Worm (Caenorhabditis elegans) whole organism, young adult: ENCODE data around the gene puf-6.

Source experiments
- B0019.2 ChIP-seq: fragments of 200-800 bp; sonication (Bioruptor generic); conservative IDR thresholded peaks from 2 replicates; pipeline ENCODE4 v1.3.6; 2022; ENCODE audit warnings: missing genetic modification reagents, missing genetic modification characterization, missing compliant biosample characterization
- B0336.3 ChIP-seq: fragments of 200-800 bp; sonication (Bioruptor generic); IDR thresholded peaks from 2 replicates; pipeline ENCODE4 v1.3.6; 2022; ENCODE audit warnings: missing genetic modification characterization, missing compliant biosample characterization
- C06A6.2 ChIP-seq: fragments of 200-800 bp; sonication (Bioruptor generic); conservative IDR thresholded peaks from 2 replicates; pipeline ENCODE4 v1.3.6; 2022; ENCODE audit warnings: missing genetic modification characterization, missing compliant biosample characterization
- F10E7.11 ChIP-seq: sonication (generic microtip); optimal IDR thresholded peaks from 2 replicates; lab custom pipeline; 2017; ENCODE audit warnings: mild to moderate bottlenecking, missing genetic modification characterization, moderate library complexity, missing compliant biosample characterization
- F37B4.10 ChIP-seq: fragments of 200-800 bp; sonication (Bioruptor generic); IDR thresholded peaks from 2 replicates; pipeline ENCODE4 v1.3.6; 2022; ENCODE audit warnings: missing genetic modification characterization, missing compliant biosample characterization
- F39B2.1 ChIP-seq: fragments of 200-800 bp; sonication (Bioruptor generic); IDR thresholded peaks from 2 replicates; pipeline ENCODE4 v1.3.6; 2022; ENCODE audit warnings: missing genetic modification reagents, missing genetic modification characterization, missing compliant biosample characterization
- F55B11.4 ChIP-seq: sonication (generic microtip); optimal IDR thresholded peaks from 2 replicates; lab custom pipeline; 2016; ENCODE audit warnings: missing compliant biosample characterization, missing genetic modification characterization, borderline replicate concordance; ENCODE audit not compliant: insufficient read depth
- K11D2.4 ChIP-seq: fragments of 200-800 bp; sonication (Bioruptor generic); IDR thresholded peaks from 2 replicates; pipeline ENCODE4 v1.3.6; 2022; ENCODE audit warnings: missing genetic modification reagents, missing genetic modification characterization, missing compliant biosample characterization
- Y53G8AR.9 ChIP-seq: fragments of 200-800 bp; sonication (Bioruptor generic); conservative IDR thresholded peaks from 2 replicates; pipeline ENCODE4 v1.3.6; 2022; ENCODE audit warnings: missing genetic modification reagents, missing genetic modification characterization, missing compliant biosample characterization
- Y56A3A.18 ChIP-seq: fragments of 200-800 bp; sonication (Bioruptor generic); IDR thresholded peaks from 2 replicates; pipeline ENCODE4 v1.3.6; 2022; ENCODE audit warnings: missing genetic modification reagents, missing genetic modification characterization, missing compliant biosample characterization
- Y79H2A.3 ChIP-seq: fragments of 200-800 bp; sonication (Bioruptor generic); conservative IDR thresholded peaks from 2 replicates; pipeline ENCODE4 v1.3.6; 2022; ENCODE audit warnings: missing genetic modification reagents, missing genetic modification characterization, missing compliant biosample characterization
- Y95B8A.8 ChIP-seq: fragments of 200-800 bp; sonication (Bioruptor generic); IDR thresholded peaks from 2 replicates; pipeline ENCODE4 v1.3.6; 2022; ENCODE audit warnings: missing genetic modification reagents, missing genetic modification characterization, missing compliant biosample characterization
- ama-1 ChIP-seq, 3 experiments: fragments of 150-350 bp in 1 of 3; sonication (generic microtip) in 2 of 3; optimal IDR thresholded peaks; 2 replicates each; lab custom pipeline; 2014 to 2018; ENCODE audit warnings: missing biosample characterization in 2 of 3, missing genetic modification characterization in 2 of 3, missing genetic modification reagents in 2 of 3
- aptf-3 ChIP-seq: fragments of 200-800 bp; sonication (Bioruptor generic); IDR thresholded peaks from 2 replicates; pipeline ENCODE4 v1.3.6; 2022; ENCODE audit warnings: missing genetic modification characterization, missing compliant biosample characterization
- atf-7 ChIP-seq: sonication (generic microtip); optimal IDR thresholded peaks from 2 replicates; lab custom pipeline; 2017; ENCODE audit warnings: mild to moderate bottlenecking, missing genetic modification characterization, missing compliant biosample characterization
- attf-6 ChIP-seq: fragments of 200-800 bp; sonication (Bioruptor generic); IDR thresholded peaks from 2 replicates; pipeline ENCODE4 v1.3.6; 2022; ENCODE audit warnings: missing genetic modification reagents, missing genetic modification characterization, missing compliant biosample characterization
- bed-1 ChIP-seq: fragments of 200-800 bp; sonication (Bioruptor generic); IDR thresholded peaks from 2 replicates; pipeline ENCODE4 v1.3.6; 2022; ENCODE audit warnings: missing genetic modification reagents, missing genetic modification characterization, missing compliant biosample characterization
- cebp-2 ChIP-seq: fragments of 200-800 bp; sonication (Bioruptor generic); IDR thresholded peaks from 2 replicates; pipeline ENCODE4 v1.3.6; 2022; ENCODE audit warnings: missing genetic modification characterization, missing compliant biosample characterization
- chd-7 ChIP-seq: sonication (generic microtip); optimal IDR thresholded peaks from 2 replicates; lab custom pipeline; 2016; ENCODE audit warnings: mild to moderate bottlenecking, missing genetic modification characterization, moderate library complexity, missing compliant biosample characterization
- egl-18 ChIP-seq: fragments of 200-800 bp; sonication (Bioruptor generic); IDR thresholded peaks from 2 replicates; pipeline ENCODE4 v1.3.6; 2022; ENCODE audit warnings: missing genetic modification reagents, missing genetic modification characterization, missing compliant biosample characterization
- egl-44 ChIP-seq: fragments of 200-800 bp; sonication (Bioruptor generic); IDR thresholded peaks from 2 replicates; pipeline ENCODE4 v1.3.6; 2022; ENCODE audit warnings: missing genetic modification reagents, missing genetic modification characterization, missing compliant biosample characterization
- ets-4 ChIP-seq: fragments of 200-800 bp; sonication (Bioruptor generic); optimal IDR thresholded peaks from 2 replicates; lab custom pipeline; 2018; ENCODE audit warnings: mild to moderate bottlenecking, missing genetic modification characterization, missing compliant biosample characterization
- fkh-3 ChIP-seq: sonication (generic microtip); optimal IDR thresholded peaks from 2 replicates; lab custom pipeline; 2016; ENCODE audit warnings: mild to moderate bottlenecking, missing genetic modification characterization, missing compliant biosample characterization
- hlh-12 ChIP-seq: sonication (generic microtip); optimal IDR thresholded peaks from 2 replicates; lab custom pipeline; 2016; ENCODE audit warnings: missing genetic modification characterization, missing compliant biosample characterization
- hlh-26 ChIP-seq: fragments of 200-800 bp; sonication (Bioruptor generic); conservative IDR thresholded peaks from 2 replicates; pipeline ENCODE4 v1.3.6; 2022; ENCODE audit warnings: missing genetic modification reagents, missing genetic modification characterization, missing compliant biosample characterization
- hmg-1.2 ChIP-seq: fragments of 200-800 bp; sonication (Bioruptor generic); IDR thresholded peaks from 2 replicates; pipeline ENCODE4 v1.3.6; 2022; ENCODE audit warnings: missing genetic modification reagents, missing genetic modification characterization, missing compliant biosample characterization
- lag-1 ChIP-seq: fragments of 200-800 bp; sonication (Bioruptor generic); IDR thresholded peaks from 2 replicates; pipeline ENCODE4 v1.3.6; 2022; ENCODE audit warnings: missing genetic modification reagents, missing genetic modification characterization, missing compliant biosample characterization
- let-607 ChIP-seq, 2 experiments: fragments of 200-800 bp in 1 of 2; sonication (Bioruptor generic) in 1 of 2; sonication (generic microtip) in 1 of 2; optimal IDR thresholded peaks; 2 replicates each; lab custom pipeline; 2016 to 2018; ENCODE audit warnings: mild to moderate bottlenecking in 2 of 2, missing compliant biosample characterization in 2 of 2, missing genetic modification characterization in 2 of 2, moderate library complexity in 2 of 2, missing genotype in 1 of 2
- mcd-1 ChIP-seq: fragments of 200-800 bp; sonication (Bioruptor generic); IDR thresholded peaks from 2 replicates; pipeline ENCODE4 v1.3.6; 2022; ENCODE audit warnings: missing genetic modification reagents, missing genetic modification characterization, missing compliant biosample characterization
- nfya-2 ChIP-seq: fragments of 200-800 bp; sonication (Bioruptor generic); IDR thresholded peaks from 2 replicates; pipeline ENCODE4 v1.3.6; 2022; ENCODE audit warnings: missing genetic modification reagents, missing genetic modification characterization, missing compliant biosample characterization
- nhr-120 ChIP-seq: fragments of 200-800 bp; sonication (Bioruptor generic); IDR thresholded peaks from 2 replicates; pipeline ENCODE4 v1.3.6; 2022; ENCODE audit warnings: missing genetic modification characterization, missing compliant biosample characterization
- nhr-27 ChIP-seq: fragments of 200-800 bp; sonication (Bioruptor generic); optimal IDR thresholded peaks from 2 replicates; lab custom pipeline; 2018; ENCODE audit warnings: mild to moderate bottlenecking, missing genetic modification characterization, moderate library complexity, missing compliant biosample characterization
- repo-1 ChIP-seq: sonication (generic microtip); optimal IDR thresholded peaks from 2 replicates; lab custom pipeline; 2017; ENCODE audit warnings: mild to moderate bottlenecking, missing genetic modification characterization, missing compliant biosample characterization
- rpc-1 ChIP-seq, 2 experiments: fragments of 150-350 bp in 1 of 2; sonication (generic microtip) in 1 of 2; optimal IDR thresholded peaks; 2 replicates each; lab custom pipeline; 2014 to 2018; ENCODE audit warnings: missing biosample characterization in 1 of 2, missing genetic modification characterization in 1 of 2, missing genetic modification reagents in 1 of 2, missing genotype in 1 of 2
- sea-2 ChIP-seq: fragments of 200-800 bp; sonication (Bioruptor generic); IDR thresholded peaks from 2 replicates; pipeline ENCODE4 v1.3.6; 2022; ENCODE audit warnings: missing genetic modification characterization, missing compliant biosample characterization
- snpc-1.1 ChIP-seq: sonication (generic microtip); optimal IDR thresholded peaks from 2 replicates; lab custom pipeline; 2017; ENCODE audit warnings: missing genetic modification characterization, mild to moderate bottlenecking, missing compliant biosample characterization, antibody characterized with exemption, moderate library complexity, missing genotype, missing genetic modification reagents; ENCODE audit not compliant: insufficient read depth
- tbx-9 ChIP-seq: sonication (generic microtip); optimal IDR thresholded peaks from 2 replicates; lab custom pipeline; 2016; ENCODE audit warnings: borderline replicate concordance, missing genetic modification characterization, inconsistent platforms, missing compliant biosample characterization
- unc-62 ChIP-seq: fragments of 150-350 bp; optimal IDR thresholded peaks from 2 replicates; lab custom pipeline; 2014; ENCODE audit warnings: missing biosample characterization, missing genetic modification reagents, missing genetic modification characterization
- xnd-1 ChIP-seq: sonication (generic microtip); optimal IDR thresholded peaks from 2 replicates; lab custom pipeline; 2016; ENCODE audit warnings: missing genotype, missing genetic modification reagents, missing genetic modification characterization, missing compliant biosample characterization
- zfh-2 ChIP-seq: fragments of 200-800 bp; sonication (Bioruptor generic); conservative IDR thresholded peaks from 2 replicates; pipeline ENCODE4 v1.3.6; 2022; ENCODE audit warnings: missing genetic modification reagents, missing genetic modification characterization, missing compliant biosample characterization
- zim-3 ChIP-seq: sonication (generic microtip); optimal IDR thresholded peaks from 2 replicates; lab custom pipeline; 2017; ENCODE audit warnings: mild to moderate bottlenecking, missing genetic modification characterization, moderate library complexity, missing compliant biosample characterization
- ztf-18 ChIP-seq: sonication (generic microtip); optimal IDR thresholded peaks from 2 replicates; lab custom pipeline; 2016; ENCODE audit warnings: missing genotype, mild to moderate bottlenecking, missing genetic modification characterization, missing compliant biosample characterization
- ztf-22 ChIP-seq: fragments of 200-800 bp; sonication (Bioruptor generic); optimal IDR thresholded peaks from 2 replicates; lab custom pipeline; 2018; ENCODE audit warnings: mild to moderate bottlenecking, missing genetic modification characterization, moderate library complexity, missing compliant biosample characterization
- ztf-26 ChIP-seq: sonication (generic microtip); optimal IDR thresholded peaks from 2 replicates; lab custom pipeline; 2017; ENCODE audit warnings: missing genetic modification characterization, missing compliant biosample characterization
- ztf-28 ChIP-seq: fragments of 200-800 bp; sonication (Bioruptor generic); IDR thresholded peaks from 2 replicates; pipeline ENCODE4 v1.3.6; 2022; ENCODE audit warnings: missing genetic modification reagents, missing genetic modification characterization, missing compliant biosample characterization
- ztf-3 ChIP-seq: fragments of 200-800 bp; sonication (Bioruptor generic); optimal IDR thresholded peaks from 2 replicates; lab custom pipeline; 2018; ENCODE audit warnings: mild to moderate bottlenecking, missing genetic modification characterization, missing compliant biosample characterization

The puf-6 gene

ce11 chrII:12994009-12994788 lies 49.0 kb downstream of the puf-6 start (continued):
- TF ChIP-seq ztf-18: no peak
- no peak for TF ChIP-seq fkh-3 (tag; lab: Kevin White, UChicago)
- no peak for TF ChIP-seq tbx-9 (tag; lab: Kevin White, UChicago)
- TF ChIP-seq rpc-1 (optimal IDR thresholded peaks at IDR 0.05; lab: Kevin White, UChicago): no peak
- TF ChIP-seq rpc-1 (tag; optimal IDR thresholded peaks at IDR 0.05; lab: Kevin White, UChicago): no peak
- TF ChIP-seq nhr-120 (GFP tag; lab: Robert Waterston, UW): no peak
- TF ChIP-seq egl-44 (GFP tag; lab: Robert Waterston, UW): 0 out of 2 replicates have a peak, but pooled peaks have one; percentile 20
- peak; percentile 84 for TF ChIP-seq chd-7 (tag; lab: Kevin White, UChicago)
- TF ChIP-seq Y79H2A.3 (GFP tag; lab: Robert Waterston, UW): no peak
- no peak for TF ChIP-seq F10E7.11
- TF ChIP-seq let-607 (tag; optimal IDR thresholded peaks at IDR 0.05; lab: Kevin White, UChicago): peak; percentile 3 to 20
- no peak for TF ChIP-seq egl-18 (GFP tag; lab: Robert Waterston, UW)
- no peak for TF ChIP-seq lag-1
- TF ChIP-seq bed-1 (GFP tag; lab: Robert Waterston, UW): no peak
- peak; percentile 49; the same call in 1 of the 2 replicates for TF ChIP-seq K11D2.4 (GFP tag; lab: Robert Waterston, UW)
- TF ChIP-seq hmg-1.2 (GFP tag; lab: Robert Waterston, UW): peak; percentile 24; the same call in 1 of the 2 replicates
- TF ChIP-seq cebp-2: 0 out of 2 replicates have a peak, but pooled peaks have one; percentile 51
- TF ChIP-seq Y56A3A.18 (GFP tag; lab: Robert Waterston, UW): peak; percentile 92
- no peak for TF ChIP-seq hlh-12 (tag; lab: Kevin White, UChicago)
- no peak for TF ChIP-seq snpc-1.1 (tag; lab: Kevin White, UChicago)
- TF ChIP-seq B0019.2 (GFP tag; lab: Robert Waterston, UW): no peak
- peak; percentile 75 for TF ChIP-seq B0336.3 (GFP tag; lab: Robert Waterston, UW)
- peak; percentile 50 for TF ChIP-seq ama-1 (optimal IDR thresholded peaks at IDR 0.05; lab: Kevin White, UChicago)
- TF ChIP-seq ama-1 (GFP tag; optimal IDR thresholded peaks at IDR 0.05; lab: Kevin White, UChicago): no peak
- peak; percentile 40; the same call in 1 of the 2 replicates for TF ChIP-seq mcd-1 (GFP tag; lab: Robert Waterston, UW)
- TF ChIP-seq ztf-22: peak; percentile 28
- TF ChIP-seq attf-6 (GFP tag; lab: Robert Waterston, UW): no peak
- TF ChIP-seq atf-7 (tag; lab: Kevin White, UChicago): peak; percentile 60
- TF ChIP-seq aptf-3 (GFP tag; lab: Robert Waterston, UW): no peak
- TF ChIP-seq zim-3: no peak
- TF ChIP-seq F55B11.4 (tag; lab: Kevin White, UChicago): no peak
- peak; percentile 96 for TF ChIP-seq repo-1
- TF ChIP-seq ztf-3 (GFP tag; lab: Kevin White, UChicago): no peak
- TF ChIP-seq F37B4.10: no peak
- TF ChIP-seq ztf-28 (GFP tag; lab: Robert Waterston, UW): no peak
- no peak for TF ChIP-seq ets-4 (GFP tag; lab: Kevin White, UChicago)
- TF ChIP-seq unc-62 (GFP tag; lab: Kevin White, UChicago): no peak
- TF ChIP-seq hlh-26 (GFP tag; lab: Robert Waterston, UW): no peak
- TF ChIP-seq F39B2.1 (GFP tag; lab: Robert Waterston, UW): 0 out of 2 replicates have a peak, but pooled peaks have one; percentile 20
- no peak for TF ChIP-seq sea-2 (GFP tag; lab: Robert Waterston, UW)
- TF ChIP-seq nhr-27 (tag; lab: Kevin White, UChicago): no peak
- no peak for TF ChIP-seq Y95B8A.8 (GFP tag; lab: Robert Waterston, UW)
- TF ChIP-seq ztf-26 (tag; lab: Kevin White, UChicago): peak; percentile 77
- TF ChIP-seq C06A6.2 (GFP tag; lab: Robert Waterston, UW): peak; percentile 22; the same call in 1 of the 2 replicates
- no peak; the same call in none of the 2 replicates for TF ChIP-seq Y53G8AR.9 (GFP tag; lab: Robert Waterston, UW)
- no peak for TF ChIP-seq nfya-2 (GFP tag; lab: Robert Waterston, UW)
- TF ChIP-seq xnd-1 (tag; lab: Kevin White, UChicago): no peak
- TF ChIP-seq zfh-2 (GFP tag; lab: Robert Waterston, UW): no peak
